Fruit fly (Drosophila melanogaster): Measurements from ENCODE around the gene CG15803.

Gene CG15803

DNA sequence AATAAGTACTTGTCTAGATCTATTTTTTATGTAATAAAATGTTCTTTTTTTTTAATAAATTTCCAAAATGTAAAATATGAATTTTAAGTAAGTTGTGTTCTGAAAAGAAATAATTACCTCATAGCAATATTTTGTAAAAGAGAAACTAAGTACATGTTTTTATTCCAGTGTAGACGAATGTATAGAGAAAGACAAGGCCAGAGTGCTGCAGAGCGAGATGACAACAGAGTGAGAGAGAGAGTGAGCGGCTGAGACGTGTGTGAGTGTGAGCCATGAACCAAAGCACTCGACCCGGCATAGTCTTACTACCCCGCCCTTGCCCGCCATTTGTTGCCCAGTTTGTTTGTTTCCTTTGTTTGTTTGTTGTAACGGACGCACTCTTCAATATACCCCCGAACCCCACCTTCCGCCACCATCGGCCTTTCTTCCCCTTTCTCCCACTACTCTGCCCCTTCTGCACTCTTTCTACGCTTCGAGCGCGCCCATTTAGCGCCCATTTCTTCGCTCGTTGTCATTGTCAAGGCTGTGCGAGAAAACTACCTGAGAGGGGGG lies 49.1 kb downstream of the CG15803 start:
- TF ChIP-seq CG8478 (optimal IDR thresholded peaks at IDR 0.05) (no peak), CTCF (optimal IDR thresholded peaks at IDR 0.05) (no peak)

DNA sequence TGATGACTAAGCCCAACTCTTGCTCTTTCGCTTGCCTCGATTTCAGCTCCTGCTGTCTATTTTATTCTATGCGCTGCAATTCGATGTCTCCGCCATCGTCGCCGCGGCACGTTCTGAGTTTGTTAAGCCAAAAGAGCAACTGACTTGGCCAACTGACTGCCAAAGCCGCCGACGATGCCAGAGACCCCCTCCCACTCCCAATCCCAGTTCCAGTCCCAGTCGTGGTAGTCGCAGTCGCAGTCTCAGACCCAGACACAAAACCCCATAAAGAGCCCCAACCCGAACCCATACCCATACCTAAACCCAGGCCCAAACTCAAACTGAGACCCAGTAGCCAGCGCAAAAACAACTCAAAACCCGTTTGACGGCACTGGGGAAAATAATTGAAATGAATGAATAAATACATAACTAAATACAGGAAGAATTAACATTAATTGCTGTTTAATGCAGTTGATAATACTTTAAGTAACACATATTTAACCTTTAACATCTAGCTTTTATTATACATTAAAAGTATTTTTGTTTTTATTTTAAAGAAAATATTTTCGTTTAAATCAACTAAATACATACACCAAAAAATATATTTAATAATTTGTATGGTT lies 49.7 kb downstream of the CG15803 start:
- TF ChIP-seq CG8478 (optimal IDR thresholded peaks at IDR 0.05) (no peak), CTCF (optimal IDR thresholded peaks at IDR 0.05) (no peak)

DNA sequence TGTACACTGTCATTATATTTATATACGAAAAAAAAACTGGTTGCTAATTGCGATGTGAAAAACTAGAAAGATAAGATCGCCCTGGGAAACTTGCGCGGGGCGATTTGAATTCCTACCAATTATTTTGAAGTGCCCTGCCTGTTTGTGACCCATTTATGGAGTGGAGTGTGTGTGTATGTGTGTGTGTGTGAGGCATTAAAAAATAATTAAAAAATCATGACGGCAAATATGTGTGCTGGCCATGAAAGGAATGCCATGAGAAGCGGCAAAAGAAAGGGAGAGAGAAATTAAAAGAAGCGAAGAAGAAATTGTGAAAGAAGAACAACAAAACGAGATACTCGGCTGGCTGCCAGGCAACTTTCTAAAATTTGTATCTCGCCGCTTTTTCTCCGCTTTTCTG lies 50.6 kb downstream of the CG15803 start:
- TF ChIP-seq CTCF (optimal IDR thresholded peaks at IDR 0.05) (no peak), CG8478 (optimal IDR thresholded peaks at IDR 0.05) (no peak)

DNA sequence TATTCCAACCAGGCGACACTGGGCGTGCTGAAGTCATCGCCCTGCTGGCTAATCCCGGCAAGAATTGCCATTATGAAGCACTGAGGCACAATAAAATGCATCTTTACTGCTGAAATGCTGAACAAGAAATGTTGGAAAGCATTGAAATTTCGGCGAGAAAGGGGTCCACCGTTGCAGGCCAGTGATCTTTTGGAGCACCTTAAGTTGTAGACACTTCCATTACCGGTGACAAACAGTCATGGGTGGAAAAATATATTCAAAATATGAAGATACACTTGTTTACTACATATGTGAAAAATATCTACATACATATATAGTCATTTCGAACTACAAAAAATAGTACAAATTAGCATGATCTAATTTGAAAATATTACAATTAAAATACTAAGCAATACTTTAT lies 57.8 kb downstream of the CG15803 start, which contains the start of gene CG7126:
TSS of gene CG7126 (minus strand) at position 101 of the 400 bp plus-strand sequence.
- TF ChIP-seq CTCF (optimal IDR thresholded peaks at IDR 0.05) (no peak), CG8478 (optimal IDR thresholded peaks at IDR 0.05) (no peak)

DNA sequence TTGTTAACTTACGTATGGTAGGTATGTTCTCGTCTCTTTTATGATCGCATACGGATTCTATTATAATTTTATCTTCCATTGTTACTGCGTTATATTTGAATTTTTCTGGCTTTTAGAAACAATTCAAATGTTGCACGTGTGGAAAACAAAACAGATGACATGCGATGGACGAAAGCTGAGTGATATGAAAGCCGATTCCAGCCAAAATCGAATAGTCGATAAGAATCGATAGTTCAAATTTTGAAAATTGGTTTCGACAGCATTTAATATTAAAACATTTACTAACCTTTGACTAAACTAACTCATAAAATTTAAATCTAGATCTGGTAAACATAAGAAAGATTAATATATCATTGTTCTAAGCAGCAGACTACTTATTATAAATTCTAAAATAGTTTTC lies 59.0 kb downstream of the CG15803 start, which contains the start of gene Polr1E:
TSS of gene Polr1E (minus strand) at position 160 of the 400 bp plus-strand sequence.
- no peak for TF ChIP-seq CG8478 (optimal IDR thresholded peaks at IDR 0.05)
- no peak for TF ChIP-seq CTCF (optimal IDR thresholded peaks at IDR 0.05)

DNA sequence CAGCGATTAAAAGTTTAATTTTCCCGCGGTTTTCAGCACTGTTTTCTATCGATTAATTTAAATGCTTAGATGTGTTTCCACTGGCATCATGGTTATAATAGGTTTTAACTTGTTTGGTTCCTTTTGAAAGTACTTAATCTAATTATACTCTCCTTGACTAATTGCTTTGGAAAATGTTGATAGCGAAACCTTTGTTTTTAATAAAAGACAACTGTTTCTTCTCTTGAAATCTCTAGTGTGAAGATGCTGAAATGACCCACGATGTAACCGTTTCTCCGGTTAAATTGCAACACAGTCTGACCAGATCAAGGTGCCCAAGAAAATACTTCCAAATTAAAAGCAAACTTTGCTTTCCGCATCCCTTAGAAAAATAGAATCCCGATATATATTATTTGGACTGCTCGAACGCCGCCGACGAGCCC lies 61.6 kb downstream of the CG15803 start, which contains the start of gene Dlc90F:
TSS of gene Dlc90F (plus strand) at position 330 of the 422 bp plus-strand sequence.
- TF ChIP-seq CG8478 (optimal IDR thresholded peaks at IDR 0.05) (no peak), CTCF (optimal IDR thresholded peaks at IDR 0.05) (no peak)

DNA sequence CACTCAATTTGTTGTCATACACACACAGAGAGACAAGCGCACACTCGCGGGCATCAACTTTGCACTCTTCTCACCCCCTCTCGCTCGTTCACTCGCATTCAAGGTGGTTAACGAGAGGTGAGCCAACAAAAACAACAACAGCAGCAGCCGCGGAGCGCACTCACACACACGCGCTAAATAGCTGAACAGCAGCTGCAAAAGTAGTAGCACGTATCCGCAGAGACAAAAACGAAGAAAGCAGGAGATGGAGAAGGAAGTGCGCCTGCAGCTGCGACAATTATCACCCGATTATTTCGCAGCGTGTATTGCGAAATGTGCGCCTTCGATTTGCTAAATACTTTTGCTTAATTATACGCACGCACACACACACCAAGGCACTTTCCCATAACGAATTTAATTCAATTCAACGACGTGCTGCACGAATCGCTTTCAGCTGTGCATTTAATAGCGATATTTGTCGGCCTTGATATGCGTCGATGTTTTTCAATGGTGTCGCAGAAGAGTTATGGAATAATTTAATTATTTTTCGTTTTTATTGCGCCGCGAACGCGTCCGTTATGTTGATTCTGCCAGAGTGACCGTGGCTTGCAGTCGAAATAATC lies 62.1 kb downstream of the CG15803 start:
- TF ChIP-seq CTCF (optimal IDR thresholded peaks at IDR 0.05) (no peak), CG8478 (optimal IDR thresholded peaks at IDR 0.05) (no peak)

DNA sequence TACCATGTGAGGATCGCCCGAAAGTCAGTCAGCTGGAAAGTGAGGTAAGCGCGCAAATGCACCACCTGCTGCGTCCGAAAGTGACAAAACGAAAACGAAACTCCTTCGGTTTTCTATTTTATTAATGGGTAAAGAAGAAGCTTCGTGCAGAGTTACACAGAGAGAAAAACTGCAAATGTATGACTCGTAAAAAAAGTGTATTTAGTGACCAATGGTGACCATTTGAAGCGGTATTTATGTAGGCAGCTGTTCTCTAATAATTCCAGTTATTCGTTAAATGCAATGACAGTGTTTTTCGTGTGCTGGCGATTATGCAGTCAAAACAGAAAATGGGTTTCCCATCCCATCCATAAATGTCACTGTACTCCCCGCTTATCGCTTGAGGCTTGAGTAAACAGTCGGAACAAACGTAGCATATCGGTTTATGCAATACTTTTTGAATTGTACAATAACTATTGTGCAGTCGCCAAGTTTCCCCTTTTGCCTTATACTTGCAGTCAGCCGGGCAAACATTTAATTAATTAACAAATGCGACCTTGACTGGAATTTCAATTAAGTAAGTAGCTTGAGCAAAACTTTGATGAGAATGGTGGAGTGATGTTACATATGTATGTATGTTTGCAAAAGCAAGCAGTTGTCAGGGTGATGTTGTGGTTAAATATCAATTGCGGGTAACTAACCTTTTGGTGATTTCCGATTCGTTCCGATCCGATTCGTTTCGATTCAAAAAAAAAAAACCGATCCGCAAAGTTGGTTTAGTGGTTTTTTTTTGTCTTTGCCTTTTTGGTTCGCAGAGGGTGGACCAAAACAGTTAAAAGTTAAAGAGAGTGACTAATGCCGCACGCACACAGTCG lies 62.9 kb downstream of the CG15803 start:
- TF ChIP-seq CG8478 (optimal IDR thresholded peaks at IDR 0.05), result no peak
- TF ChIP-seq CTCF (optimal IDR thresholded peaks at IDR 0.05), result no peak

DNA sequence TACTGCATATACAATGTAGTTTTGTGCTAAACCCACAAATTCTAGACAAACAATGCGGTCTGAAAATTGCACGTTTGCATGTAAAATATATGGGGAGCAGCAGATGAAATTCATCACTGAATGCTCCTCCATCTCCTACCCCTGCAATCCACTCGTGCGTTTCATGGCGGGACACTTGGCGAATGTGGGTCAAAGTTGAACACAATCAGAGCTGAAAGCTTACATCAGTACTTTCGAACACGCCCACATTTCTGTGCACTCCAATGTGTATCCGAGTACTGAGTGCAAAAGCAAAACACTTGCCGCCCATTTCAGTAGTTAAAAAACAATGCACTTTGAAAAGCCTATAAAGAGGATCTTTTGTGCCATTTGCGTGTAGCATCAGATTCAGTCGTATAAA lies 63.8 kb downstream of the CG15803 start:
- TF ChIP-seq CTCF (optimal IDR thresholded peaks at IDR 0.05) (no peak), CG8478 (optimal IDR thresholded peaks at IDR 0.05) (no peak)

DNA sequence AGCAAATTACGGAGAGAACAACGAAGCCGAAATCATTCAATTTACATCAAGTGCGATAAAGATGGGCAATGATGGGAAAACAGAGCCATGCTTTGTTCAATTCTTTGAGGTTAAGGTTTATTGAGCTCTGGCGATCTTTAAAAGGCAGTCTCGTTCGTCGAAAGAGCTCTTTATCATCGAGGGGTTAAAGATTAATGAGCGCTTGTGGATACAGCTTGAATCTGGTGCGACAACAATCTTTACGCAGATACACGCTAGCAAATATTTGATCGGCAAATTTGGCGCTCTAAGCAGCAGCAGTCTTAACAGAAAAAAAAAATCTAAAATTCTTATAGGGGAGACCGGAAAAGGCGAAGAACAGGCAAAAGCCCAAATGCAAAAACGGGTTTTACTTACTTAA lies 64.4 kb downstream of the CG15803 start:
- no peak for TF ChIP-seq CG8478 (optimal IDR thresholded peaks at IDR 0.05)
- no peak for TF ChIP-seq CTCF (optimal IDR thresholded peaks at IDR 0.05)

DNA sequence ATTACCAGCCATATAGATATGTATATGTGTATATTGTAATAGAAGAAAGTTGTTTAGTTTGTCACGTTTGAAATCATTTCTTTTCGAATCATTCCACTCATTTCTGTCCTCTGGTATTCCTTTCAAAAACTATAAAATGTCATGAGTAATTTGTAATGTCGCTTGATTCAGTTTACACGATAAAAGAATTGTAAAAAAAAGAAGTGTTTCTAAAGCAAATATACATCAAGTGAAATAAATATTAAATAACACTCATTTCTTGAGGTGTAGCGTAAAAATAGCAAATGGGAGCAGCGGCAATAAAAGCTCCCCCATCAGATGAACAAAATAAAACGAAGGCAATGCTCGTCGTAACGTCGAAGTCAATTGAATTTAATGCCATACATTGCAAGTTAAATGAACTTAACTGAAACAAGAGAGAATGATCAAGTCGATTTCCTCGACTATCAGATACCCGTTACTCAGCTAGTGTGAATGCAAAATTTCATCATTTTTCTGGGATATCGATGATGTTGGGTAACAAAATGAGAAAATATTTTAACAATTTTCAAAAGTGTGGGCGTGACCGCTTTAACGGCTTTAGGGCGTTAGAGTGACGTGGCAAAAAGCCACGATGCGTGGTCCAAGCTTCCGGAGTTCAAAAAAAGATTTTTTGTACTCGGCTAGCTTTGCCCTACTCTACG lies 65.1 kb downstream of the CG15803 start:
- TF ChIP-seq CG8478 (optimal IDR thresholded peaks at IDR 0.05) (no peak), CTCF (optimal IDR thresholded peaks at IDR 0.05) (no peak)

DNA sequence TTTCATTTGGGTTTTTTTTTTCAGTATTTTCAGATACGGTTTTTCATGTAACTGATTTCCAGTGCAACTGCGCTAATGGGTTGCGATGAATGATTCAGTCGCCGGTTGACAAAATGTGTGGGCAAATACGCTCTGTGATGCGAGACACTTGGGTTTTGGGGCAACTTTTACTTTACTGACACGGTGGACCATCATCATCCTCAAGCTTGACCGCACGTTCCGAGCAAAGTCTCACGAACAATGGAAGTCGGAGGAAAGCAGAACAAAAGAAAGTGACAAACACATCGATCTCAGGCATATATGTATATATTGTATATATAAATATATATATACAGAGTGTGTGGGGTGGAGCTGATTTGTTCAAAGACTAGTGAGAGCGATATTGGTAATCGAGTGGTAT lies 66.0 kb downstream of the CG15803 start:
- TF ChIP-seq CTCF (optimal IDR thresholded peaks at IDR 0.05) (no peak), CG8478 (optimal IDR thresholded peaks at IDR 0.05) (no peak)

DNA sequence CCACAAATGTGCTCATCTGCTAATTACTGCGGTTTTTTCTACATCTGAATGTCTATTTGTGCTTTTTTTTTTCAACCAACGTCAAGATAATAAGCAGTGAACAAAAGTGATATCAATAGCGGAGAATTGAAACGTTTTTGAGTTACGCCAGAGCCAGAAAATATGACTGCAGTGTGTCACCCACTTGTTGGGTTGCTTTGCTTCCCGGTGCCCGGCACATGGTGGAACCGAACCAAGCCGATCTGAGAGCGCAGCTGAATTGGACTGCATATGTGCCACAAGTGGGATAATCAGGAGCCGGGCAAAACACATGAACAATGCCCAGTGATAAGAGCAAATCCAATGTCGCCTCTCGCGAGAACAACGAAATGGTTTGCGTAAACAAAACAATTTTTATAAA lies 68.2 kb downstream of the CG15803 start:
- TF ChIP-seq CG8478 (optimal IDR thresholded peaks at IDR 0.05) (no peak), CTCF (optimal IDR thresholded peaks at IDR 0.05) (no peak)

DNA sequence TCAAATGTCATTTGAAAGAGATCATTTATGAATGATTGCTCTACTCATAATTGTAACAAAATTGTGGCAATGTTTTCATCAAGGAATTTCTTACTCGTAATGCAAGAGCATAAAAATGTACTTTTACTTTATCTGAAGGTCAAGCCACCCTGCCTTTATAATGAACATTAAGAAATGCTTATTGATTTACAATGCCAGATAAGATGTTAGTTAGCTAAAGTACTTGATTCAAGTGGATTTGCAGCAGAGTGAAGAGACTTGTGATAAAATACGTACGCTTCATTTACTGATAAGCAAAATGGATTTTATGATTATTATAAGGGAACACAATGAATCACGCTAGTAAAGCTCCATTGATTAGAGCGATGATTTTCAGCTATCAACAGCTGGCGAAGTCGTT lies 68.7 kb downstream of the CG15803 start:
- no peak for TF ChIP-seq CTCF (optimal IDR thresholded peaks at IDR 0.05)
- no peak for TF ChIP-seq CG8478 (optimal IDR thresholded peaks at IDR 0.05)

DNA sequence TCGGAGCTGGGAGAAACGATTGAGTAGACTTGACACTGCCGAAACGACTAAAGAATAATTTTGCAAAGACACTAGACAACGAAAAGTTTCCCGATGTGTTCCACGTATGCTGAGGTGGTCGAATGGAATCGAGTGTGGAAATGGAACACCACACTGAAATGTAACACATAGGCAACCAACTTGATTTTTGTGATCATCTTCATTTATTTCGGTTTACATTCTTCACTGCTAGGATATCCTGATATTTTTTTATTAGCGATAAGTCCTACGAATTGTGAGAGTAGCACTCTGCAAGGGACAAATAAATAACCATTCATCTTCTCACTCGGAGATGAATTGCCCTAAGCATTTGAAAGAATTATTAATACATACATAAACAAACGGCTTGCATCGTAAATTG lies 71.9 kb downstream of the CG15803 start, which contains the start of gene CG7131:
TSS of gene CG7131 (minus strand) at position 101 of the 400 bp plus-strand sequence.
- TF ChIP-seq CTCF (optimal IDR thresholded peaks at IDR 0.05), result no peak
- TF ChIP-seq CG8478 (optimal IDR thresholded peaks at IDR 0.05), result no peak

Measured in S2 (cell line).